Fruit fly (Drosophila melanogaster) whole organism, prepupa: Measurements from ENCODE around the gene CG17349.

Source experiments
- Blimp-1 ChIP-seq: fragments of 200-800 bp; sonication (Bioruptor generic); optimal IDR thresholded peaks from 3 replicates; lab custom pipeline; 2017; ENCODE audit warnings: missing biosample characterization, missing genetic modification characterization, mild to moderate bottlenecking, moderate library complexity, missing genetic modification reagents
- CG10669 ChIP-seq: fragments of 200-800 bp; sonication (Bioruptor generic); optimal IDR thresholded peaks from 3 replicates; lab custom pipeline; 2018; ENCODE audit warnings: missing biosample characterization, mild to moderate bottlenecking, missing genetic modification characterization, moderate library complexity
- CG11294 ChIP-seq: fragments of 200-800 bp; sonication (Bioruptor generic); IDR thresholded peaks from 2 replicates; pipeline ENCODE4 v1.3.6; 2022; ENCODE audit warnings: missing biosample characterization, missing genetic modification characterization
- CG11762 ChIP-seq: fragments of 200-800 bp; sonication (Bioruptor generic); optimal IDR thresholded peaks from 3 replicates; lab custom pipeline; 2016; ENCODE audit warnings: missing biosample characterization, missing genetic modification characterization; ENCODE audit not compliant: insufficient read depth
- CG15336 ChIP-seq: fragments of 200-800 bp; sonication (Bioruptor generic); IDR thresholded peaks from 2 replicates; pipeline ENCODE4 v1.3.6; 2022; ENCODE audit warnings: missing biosample characterization, missing genetic modification characterization
- CG1621 ChIP-seq: fragments of 200-800 bp; sonication (Bioruptor generic); optimal IDR thresholded peaks from 3 replicates; lab custom pipeline; 2018; ENCODE audit warnings: missing biosample characterization, mild to moderate bottlenecking, missing genetic modification characterization
- CG16779 ChIP-seq: fragments of 200-800 bp; sonication (Bioruptor generic); optimal IDR thresholded peaks from 3 replicates; lab custom pipeline; 2017; ENCODE audit warnings: missing biosample characterization, mild to moderate bottlenecking, missing genetic modification characterization
- CG3032 ChIP-seq: fragments of 200-800 bp; optimal IDR thresholded peaks from 2 replicates; lab custom pipeline; 2019; ENCODE audit warnings: missing biosample characterization, mild to moderate bottlenecking, missing genetic modification characterization, moderate library complexity
- CG3919 ChIP-seq: fragments of 200-800 bp; sonication (Bioruptor generic); optimal IDR thresholded peaks from 3 replicates; lab custom pipeline; 2016; ENCODE audit warnings: missing biosample characterization, missing genetic modification characterization
- CG4318 ChIP-seq: fragments of 200-800 bp; sonication (Bioruptor generic); optimal IDR thresholded peaks from 3 replicates; lab custom pipeline; 2017; ENCODE audit warnings: missing biosample characterization, mild to moderate bottlenecking, missing genetic modification characterization
- CG6163 ChIP-seq: fragments of 200-800 bp; sonication (Bioruptor generic); IDR thresholded peaks from 3 replicates; pipeline ENCODE4 v1.3.6; 2022; ENCODE audit warnings: missing biosample characterization, missing genetic modification characterization
- CG6276 ChIP-seq: fragments of 200-800 bp; sonication (Bioruptor generic); optimal IDR thresholded peaks from 2 replicates; lab custom pipeline; 2017; ENCODE audit warnings: missing biosample characterization, mild to moderate bottlenecking, missing genetic modification characterization
- CG6792 ChIP-seq: fragments of 200-800 bp; sonication (Bioruptor generic); optimal IDR thresholded peaks from 3 replicates; lab custom pipeline; 2016; ENCODE audit warnings: missing biosample characterization, missing genetic modification characterization
- CG6808 ChIP-seq: fragments of 200-800 bp; sonication (Bioruptor generic); optimal IDR thresholded peaks from 3 replicates; lab custom pipeline; 2017; ENCODE audit warnings: missing biosample characterization, missing genetic modification characterization, mild to moderate bottlenecking, moderate library complexity, missing genetic modification reagents
- CG8119 ChIP-seq: fragments of 200-800 bp; sonication (Bioruptor generic); IDR thresholded peaks from 3 replicates; pipeline ENCODE4 v1.3.6; 2022; ENCODE audit warnings: missing biosample characterization, missing genetic modification characterization
- CG8319 ChIP-seq: fragments of 200-800 bp; sonication (Bioruptor generic); optimal IDR thresholded peaks from 3 replicates; lab custom pipeline; 2016; ENCODE audit warnings: missing biosample characterization, missing genetic modification characterization
- CG8632 ChIP-seq: fragments of 200-800 bp; sonication (Bioruptor generic); optimal IDR thresholded peaks from 3 replicates; lab custom pipeline; 2016; ENCODE audit warnings: missing biosample characterization, missing genetic modification characterization
- Eip78C ChIP-seq: fragments of 200-800 bp; sonication (Bioruptor generic); peaks from one replicate; lab custom pipeline; 2016; ENCODE audit warnings: missing biosample characterization, missing genetic modification characterization
- Eip93F ChIP-seq: fragments of 200-800 bp; sonication (Bioruptor generic); optimal IDR thresholded peaks from 2 replicates; lab custom pipeline; 2016; ENCODE audit warnings: missing biosample characterization, mild to moderate bottlenecking, missing genetic modification characterization
- Ets96B ChIP-seq: fragments of 200-800 bp; optimal IDR thresholded peaks from 2 replicates; lab custom pipeline; 2019; ENCODE audit warnings: missing biosample characterization, mild to moderate bottlenecking, missing genetic modification characterization, moderate library complexity
- Hr38 ChIP-seq: sonication (Bioruptor generic); optimal IDR thresholded peaks from 2 replicates; lab custom pipeline; 2016; ENCODE audit warnings: missing biosample characterization, missing genetic modification characterization
- Hr39 ChIP-seq: fragments of 200-800 bp; sonication (Bioruptor generic); optimal IDR thresholded peaks from 2 replicates; lab custom pipeline; 2016; ENCODE audit warnings: missing biosample characterization, missing genetic modification characterization
- Hr4 ChIP-seq: fragments of 200-800 bp; sonication (Bioruptor generic); optimal IDR thresholded peaks from 3 replicates; lab custom pipeline; 2016; ENCODE audit warnings: missing biosample characterization, missing genetic modification characterization
- Lpt ChIP-seq: fragments of 200-800 bp; sonication (Bioruptor generic); optimal IDR thresholded peaks from 3 replicates; lab custom pipeline; 2016; ENCODE audit warnings: missing biosample characterization, missing genetic modification characterization
- Smox ChIP-seq: fragments of 200-800 bp; sonication (Bioruptor generic); optimal IDR thresholded peaks from 3 replicates; lab custom pipeline; 2016; ENCODE audit warnings: missing biosample characterization, missing genetic modification characterization
- Sox15 ChIP-seq: fragments of 200-800 bp; sonication (Bioruptor generic); optimal IDR thresholded peaks from 3 replicates; lab custom pipeline; 2016; ENCODE audit warnings: missing biosample characterization, missing genetic modification characterization
- achi ChIP-seq: fragments of 200-800 bp; sonication (Bioruptor generic); optimal IDR thresholded peaks from 3 replicates; lab custom pipeline; 2016; ENCODE audit warnings: missing biosample characterization, missing genetic modification characterization
- acj6 ChIP-seq: fragments of 200-800 bp; sonication (Bioruptor generic); optimal IDR thresholded peaks from 3 replicates; lab custom pipeline; 2016; ENCODE audit warnings: missing biosample characterization, missing genetic modification characterization
- cyc ChIP-seq: fragments of 200-800 bp; sonication (Bioruptor generic); optimal IDR thresholded peaks from 3 replicates; lab custom pipeline; 2016; ENCODE audit warnings: missing biosample characterization, missing genetic modification characterization
- dac ChIP-seq: fragments of 200-800 bp; sonication (Bioruptor generic); optimal IDR thresholded peaks from 2 replicates; lab custom pipeline; 2017; ENCODE audit warnings: missing biosample characterization, mild to moderate bottlenecking, missing genetic modification characterization
- dsx ChIP-seq: fragments of 200-800 bp; optimal IDR thresholded peaks from 3 replicates; lab custom pipeline; 2019; ENCODE audit warnings: missing biosample characterization, mild to moderate bottlenecking, missing genetic modification characterization, moderate library complexity; ENCODE audit not compliant: poor library complexity, severe bottlenecking
- net ChIP-seq: fragments of 200-800 bp; sonication (Bioruptor generic); optimal IDR thresholded peaks from 3 replicates; lab custom pipeline; 2016; ENCODE audit warnings: missing biosample characterization, missing genetic modification characterization
- spab ChIP-seq: fragments of 200-800 bp; sonication (Bioruptor generic); optimal IDR thresholded peaks from 2 replicates; lab custom pipeline; 2017; ENCODE audit warnings: missing biosample characterization, mild to moderate bottlenecking, missing genetic modification characterization, missing genetic modification reagents
- svp ChIP-seq: fragments of 200-800 bp; sonication (Bioruptor generic); peaks from one replicate; lab custom pipeline; 2016; ENCODE audit warnings: missing biosample characterization, missing genetic modification characterization
- topi ChIP-seq: fragments of 200-800 bp; sonication (Bioruptor generic); optimal IDR thresholded peaks from 3 replicates; lab custom pipeline; 2016; ENCODE audit warnings: missing biosample characterization, missing genetic modification characterization

Gene CG17349

dm6 chr2L:19378620-19379019 lies 8.4 kb downstream of the CG17349 start:
- TF ChIP-seq Eip93F (GFP tag; lab: Kevin White, UChicago) (no peak), Hr38 (GFP tag; lab: Kevin White, UChicago) (no peak), Sox15 (GFP tag; lab: Kevin White, UChicago) (no peak)

- TF ChIP-seq Hr4 (GFP tag; lab: Kevin White, UChicago), result no peak
- TF ChIP-seq acj6 (GFP tag; lab: Kevin White, UChicago), result no peak
- no peak for TF ChIP-seq CG16779 (tag; lab: Kevin White, UChicago)
- no peak for TF ChIP-seq Hr39 (GFP tag; lab: Kevin White, UChicago)
- TF ChIP-seq CG15336 (GFP tag; lab: Robert Waterston, UW), result no peak
- no peak for TF ChIP-seq svp (GFP tag; lab: Kevin White, UChicago)
- TF ChIP-seq CG1621 (tag; lab: Kevin White, UChicago), result no peak
- no peak for TF ChIP-seq cyc
- no peak for TF ChIP-seq CG6808 (GFP tag; lab: Kevin White, UChicago)
- no peak for TF ChIP-seq Eip78C (GFP tag; lab: Kevin White, UChicago)
- no peak for TF ChIP-seq CG6792 (GFP tag; lab: Kevin White, UChicago)
- TF ChIP-seq Blimp-1 (GFP tag; lab: Kevin White, UChicago), result no peak
- no peak for TF ChIP-seq CG8119
- no peak for TF ChIP-seq Smox (GFP tag; lab: Kevin White, UChicago)
- no peak for TF ChIP-seq CG6163
Observed at dm6 chr2L:19380630-19381029, 10.4 kb downstream of the CG17349 start, which contains the start of gene CG17350. Gene CG17350, plus strand, starts transcription at chr2L:19380930.

- TF ChIP-seq Ets96B, result no peak
- TF ChIP-seq svp (GFP tag; lab: Kevin White, UChicago), result peak; percentile 37
- no peak for TF ChIP-seq dsx (GFP tag; lab: Kevin White, UChicago)
Observed at dm6 chr2L:19382353-19382752, 12.1 kb downstream of the CG17349 start.

- peak; percentile 98 for TF ChIP-seq svp (GFP tag; lab: Kevin White, UChicago)
- no peak for TF ChIP-seq CG11294 (GFP tag; lab: Robert Waterston, UW)
- peak; percentile 40 for TF ChIP-seq Eip78C (GFP tag; lab: Kevin White, UChicago)
Observed at dm6 chr2L:19386106-19386715, 16.0 kb downstream of the CG17349 start, which contains the start of gene fon. Gene fon, minus strand, starts transcription at chr2L:19386205.

dm6 chr2L:19388966-19389365 lies 18.7 kb downstream of the CG17349 start:
- TF ChIP-seq Eip78C (GFP tag; lab: Kevin White, UChicago), result no peak
- no peak for TF ChIP-seq achi (GFP tag; lab: Kevin White, UChicago)
- no peak for TF ChIP-seq CG8632 (GFP tag; lab: Kevin White, UChicago)
- TF ChIP-seq CG11762 (GFP tag; lab: Kevin White, UChicago), result no peak
- TF ChIP-seq spab, result no peak
- no peak for TF ChIP-seq net (GFP tag; lab: Kevin White, UChicago)
- no peak for TF ChIP-seq CG15336 (GFP tag; lab: Robert Waterston, UW)
- TF ChIP-seq CG4318 (GFP tag; lab: Kevin White, UChicago), result no peak
- TF ChIP-seq CG8319 (GFP tag; lab: Kevin White, UChicago), result no peak
- TF ChIP-seq cyc, result no peak
- TF ChIP-seq dsx (GFP tag; lab: Kevin White, UChicago), result no peak
- TF ChIP-seq Sox15 (GFP tag; lab: Kevin White, UChicago), result no peak
- no peak for TF ChIP-seq Lpt
- no peak for TF ChIP-seq CG6276 (GFP tag; lab: Kevin White, UChicago)
- no peak for TF ChIP-seq CG3032 (tag; lab: Kevin White, UChicago)
- no peak for TF ChIP-seq CG3919 (GFP tag; lab: Kevin White, UChicago)
- TF ChIP-seq topi, result no peak
- TF ChIP-seq dac (GFP tag; lab: Kevin White, UChicago), result no peak
- no peak for TF ChIP-seq CG16779 (tag; lab: Kevin White, UChicago)
- no peak for TF ChIP-seq CG10669 (GFP tag; lab: Kevin White, UChicago)
